Fruit fly (Drosophila melanogaster): Measurements from ENCODE around the gene CG10214.

DNA sequence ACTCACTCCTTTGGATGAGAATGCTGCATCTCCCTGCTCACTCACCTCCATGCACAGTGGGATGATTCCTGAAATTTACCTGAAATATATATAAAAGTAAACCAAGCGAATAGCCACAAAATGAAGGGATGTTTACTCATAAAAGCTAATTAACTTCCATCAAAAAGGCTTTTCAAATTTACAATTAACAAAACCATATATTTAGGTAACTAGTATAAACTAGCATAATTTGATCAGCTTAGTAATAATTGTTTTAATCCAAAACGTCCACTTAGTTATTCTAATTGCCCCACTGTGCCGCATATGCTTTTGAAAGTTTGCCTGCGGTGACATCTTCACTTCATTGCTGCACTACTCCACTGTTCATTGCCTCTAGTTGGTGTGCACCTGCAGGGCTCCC, 16.7 kb upstream of the CG10214 start:
- TF ChIP-seq acj6 (GFP tag; optimal IDR thresholded peaks at IDR 0.05) (peak; percentile 90), lz (GFP tag; optimal IDR thresholded peaks at IDR 0.05) (peak; percentile 77), Smox (GFP tag; optimal IDR thresholded peaks at IDR 0.05) (peak; percentile 75), CG7368 (GFP tag; optimal IDR thresholded peaks at IDR 0.05) (peak; percentile 78)
